Worm (Caenorhabditis elegans) whole organism, L1 larva: ENCODE results near the gene T13C5.2.
A peak's percentile ranks its signal among the peaks of the same experiment; 100 is the strongest.

ENCODE experiments used
- C04F5.9 ChIP-seq: sonication (generic microtip); optimal IDR thresholded peaks from 2 replicates; lab custom pipeline; 2016; ENCODE audit warnings: missing genetic modification characterization, missing compliant biosample characterization
- aha-1 ChIP-seq: fragments of 150-350 bp; optimal IDR thresholded peaks from 2 replicates; lab custom pipeline; 2014; ENCODE audit warnings: missing biosample characterization, missing genetic modification characterization
- alr-1 ChIP-seq: fragments of 200-800 bp; sonication (Bioruptor generic); optimal IDR thresholded peaks from 2 replicates; lab custom pipeline; 2018; ENCODE audit warnings: borderline replicate concordance, mild to moderate bottlenecking, missing genetic modification characterization, missing compliant biosample characterization
- aly-2 ChIP-seq: fragments of 150-350 bp; optimal IDR thresholded peaks from 2 replicates; lab custom pipeline; 2014; ENCODE audit warnings: missing biosample characterization, missing genetic modification characterization
- ceh-88 ChIP-seq: fragments of 200-800 bp; sonication (Bioruptor generic); IDR thresholded peaks from 2 replicates; pipeline ENCODE4 v1.3.6; 2022; ENCODE audit warnings: missing genetic modification characterization, missing compliant biosample characterization
- dpl-1 ChIP-seq, 3 experiments: fragments of 150-350 bp in 2 of 3; sonication (generic microtip) in 1 of 3; optimal IDR thresholded peaks; 2 replicates each; lab custom pipeline; 2014 to 2017; ENCODE audit warnings: missing biosample characterization in 3 of 3, missing genetic modification characterization in 3 of 3, missing genetic modification reagents in 3 of 3
- dsc-1 ChIP-seq: sonication (generic microtip); optimal IDR thresholded peaks from 2 replicates; lab custom pipeline; 2016; ENCODE audit warnings: mild to moderate bottlenecking, missing genetic modification characterization, missing compliant biosample characterization
- elt-2 ChIP-seq: sonication (generic microtip); optimal IDR thresholded peaks from 2 replicates; lab custom pipeline; 2016; ENCODE audit warnings: missing genetic modification characterization, mild to moderate bottlenecking, inconsistent platforms, missing compliant biosample characterization, missing genetic modification reagents
- elt-3 ChIP-seq, 6 experiments: fragments of 150-350 bp in 1 of 6; sonication (generic microtip); optimal IDR thresholded peaks; 2 replicates each; lab custom pipeline; 2017 to 2018; ENCODE audit warnings: missing biosample characterization in 6 of 6, missing genetic modification characterization in 6 of 6, inconsistent platforms in 1 of 6
- ets-5 ChIP-seq: fragments of 200-800 bp; sonication (Bioruptor generic); IDR thresholded peaks from 2 replicates; pipeline ENCODE4 v1.3.6; 2022; ENCODE audit warnings: missing genetic modification characterization, missing compliant biosample characterization
- fkh-10 ChIP-seq: sonication (generic microtip); optimal IDR thresholded peaks from 2 replicates; lab custom pipeline; 2017; ENCODE audit warnings: missing biosample characterization, missing genetic modification reagents, missing genetic modification characterization
- fkh-4 ChIP-seq: sonication (generic microtip); optimal IDR thresholded peaks from 2 replicates; lab custom pipeline; 2016; ENCODE audit warnings: missing compliant biosample characterization, missing genetic modification characterization, borderline replicate concordance
- fkh-8 ChIP-seq: sonication (generic microtip); optimal IDR thresholded peaks from 2 replicates; lab custom pipeline; 2016; ENCODE audit warnings: mild to moderate bottlenecking, missing genetic modification characterization, missing compliant biosample characterization
- fos-1 ChIP-seq: fragments of 150-350 bp; optimal IDR thresholded peaks from 2 replicates; lab custom pipeline; 2014; ENCODE audit warnings: missing biosample characterization, missing genetic modification characterization
- hlh-17 ChIP-seq: fragments of 200-800 bp; sonication (Bioruptor generic); optimal IDR thresholded peaks from 2 replicates; lab custom pipeline; 2018; ENCODE audit warnings: missing genetic modification characterization, mild to moderate bottlenecking, missing compliant biosample characterization, moderate library complexity, borderline replicate concordance
- jun-1 ChIP-seq: fragments of 150-350 bp; optimal IDR thresholded peaks from 2 replicates; lab custom pipeline; 2014; ENCODE audit warnings: missing biosample characterization, missing genetic modification reagents, missing genetic modification characterization
- lin-14 ChIP-seq: fragments of 200-800 bp; sonication (Bioruptor generic); optimal IDR thresholded peaks from 2 replicates; lab custom pipeline; 2018; ENCODE audit warnings: mild to moderate bottlenecking, missing genetic modification characterization, moderate library complexity, missing compliant biosample characterization
- lsy-2 ChIP-seq, 2 experiments: fragments of 150-350 bp; optimal IDR thresholded peaks; 2 replicates each; lab custom pipeline; 2014; ENCODE audit warnings: missing biosample characterization in 2 of 2, missing genetic modification characterization in 2 of 2
- mab-9 ChIP-seq: fragments of 200-800 bp; sonication (Bioruptor generic); IDR thresholded peaks from 2 replicates; pipeline ENCODE4 v1.3.6; 2022; ENCODE audit warnings: missing genetic modification reagents, missing genetic modification characterization, missing compliant biosample characterization
- mef-2 ChIP-seq: fragments of 150-350 bp; optimal IDR thresholded peaks from 2 replicates; lab custom pipeline; 2014; ENCODE audit warnings: missing biosample characterization, missing genetic modification characterization
- mep-1 ChIP-seq: fragments of 150-350 bp; optimal IDR thresholded peaks from 2 replicates; lab custom pipeline; 2014; ENCODE audit warnings: missing biosample characterization, missing genetic modification characterization
- nhr-11 ChIP-seq: fragments of 150-350 bp; optimal IDR thresholded peaks from 2 replicates; lab custom pipeline; 2014; ENCODE audit warnings: missing biosample characterization, missing genetic modification characterization
- nhr-28 ChIP-seq: fragments of 150-350 bp; optimal IDR thresholded peaks from 2 replicates; lab custom pipeline; 2014; ENCODE audit warnings: missing biosample characterization, missing genetic modification characterization
- nhr-47 ChIP-seq: sonication (generic microtip); optimal IDR thresholded peaks from 2 replicates; lab custom pipeline; 2016; ENCODE audit warnings: mild to moderate bottlenecking, missing genetic modification characterization, moderate library complexity, missing compliant biosample characterization
- nhr-71 ChIP-seq: sonication (generic microtip); optimal IDR thresholded peaks from 2 replicates; lab custom pipeline; 2016; ENCODE audit warnings: mild to moderate bottlenecking, missing genetic modification characterization, moderate library complexity, missing compliant biosample characterization
- nhr-77 ChIP-seq: fragments of 150-350 bp; optimal IDR thresholded peaks from 2 replicates; lab custom pipeline; 2014; ENCODE audit warnings: missing biosample characterization, missing genetic modification characterization
- pag-3 ChIP-seq: sonication (generic microtip); optimal IDR thresholded peaks from 2 replicates; lab custom pipeline; 2017; ENCODE audit warnings: missing genetic modification characterization, mild to moderate bottlenecking, missing compliant biosample characterization, antibody characterized with exemption, borderline replicate concordance; ENCODE audit not compliant: insufficient read depth
- pax-3 ChIP-seq: fragments of 200-800 bp; sonication (Bioruptor generic); optimal IDR thresholded peaks from 2 replicates; lab custom pipeline; 2018; ENCODE audit warnings: mild to moderate bottlenecking, missing genetic modification characterization, moderate library complexity, missing compliant biosample characterization
- pqm-1 ChIP-seq: sonication (generic microtip); optimal IDR thresholded peaks from 3 replicates; lab custom pipeline; 2017; ENCODE audit warnings: missing biosample characterization, missing genetic modification characterization
- rnt-1 ChIP-seq: sonication (generic microtip); optimal IDR thresholded peaks from 2 replicates; lab custom pipeline; 2016; ENCODE audit warnings: mild to moderate bottlenecking, missing genetic modification characterization, moderate library complexity, missing compliant biosample characterization
- sox-4 ChIP-seq: sonication (generic microtip); optimal IDR thresholded peaks from 2 replicates; lab custom pipeline; 2016; ENCODE audit warnings: missing genetic modification characterization, missing compliant biosample characterization
- swsn-7 ChIP-seq: sonication (generic microtip); optimal IDR thresholded peaks from 2 replicates; lab custom pipeline; 2016; ENCODE audit warnings: missing genetic modification characterization, missing compliant biosample characterization
- unc-30 ChIP-seq: sonication (generic microtip); optimal IDR thresholded peaks from 2 replicates; lab custom pipeline; 2017; ENCODE audit warnings: missing biosample characterization, missing genetic modification characterization
- unc-86 ChIP-seq: sonication (generic microtip); optimal IDR thresholded peaks from 2 replicates; lab custom pipeline; 2016; ENCODE audit warnings: missing genetic modification characterization, missing compliant biosample characterization
- vab-15 ChIP-seq: sonication (generic microtip); optimal IDR thresholded peaks from 2 replicates; lab custom pipeline; 2017; ENCODE audit warnings: missing genotype, mild to moderate bottlenecking, missing genetic modification characterization, missing compliant biosample characterization
- xbp-1 ChIP-seq: sonication (generic microtip); optimal IDR thresholded peaks from 2 replicates; lab custom pipeline; 2016; ENCODE audit warnings: missing genetic modification characterization, missing compliant biosample characterization
- zip-4 ChIP-seq: fragments of 200-800 bp; sonication (Bioruptor generic); optimal IDR thresholded peaks from 2 replicates; lab custom pipeline; 2018; ENCODE audit warnings: mild to moderate bottlenecking, missing genetic modification characterization, moderate library complexity, missing compliant biosample characterization
- ztf-11 ChIP-seq, 2 experiments: sonication (generic microtip); optimal IDR thresholded peaks; 2 replicates each; lab custom pipeline; 2016 to 2017; ENCODE audit warnings: missing genetic modification characterization in 2 of 2, missing biosample characterization in 1 of 2, missing compliant biosample characterization in 1 of 2

Gene T13C5.2

ce11 chrX:6219892-6220291 is 35.1 kb downstream of the T13C5.2 start (continued):
- no peak for TF ChIP-seq hlh-17 (GFP tag; lab: Kevin White, UChicago)

- TF ChIP-seq ets-5 (GFP tag; lab: Robert Waterston, UW) (no peak), dsc-1 (tag; lab: Kevin White, UChicago) (peak; percentile 96), fkh-4 (tag; lab: Kevin White, UChicago) (peak; percentile 61)
These were observed 36.3 kb downstream of the T13C5.2 start for ce11 chrX:6221097-6221496.

DNA sequence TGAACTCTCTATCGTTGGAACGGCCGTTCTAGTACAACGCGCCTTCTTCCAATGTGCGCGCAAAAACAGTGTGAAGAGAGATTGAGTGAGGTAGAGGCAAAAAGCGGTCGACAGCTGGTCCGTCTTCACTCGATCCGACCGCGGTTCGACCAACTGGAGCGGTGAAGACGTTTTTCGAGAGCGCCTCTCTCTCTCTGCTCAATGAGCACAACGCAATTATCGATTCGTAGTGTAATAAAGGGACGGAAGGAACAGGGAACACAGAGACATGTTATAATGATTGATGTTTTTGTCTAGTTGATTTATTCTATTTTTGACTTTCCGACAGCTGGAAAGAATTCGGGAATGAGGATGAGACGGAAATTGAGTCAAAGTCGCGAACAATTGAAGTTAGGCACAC is 40.0 kb downstream of the T13C5.2 start:
- TF ChIP-seq rnt-1 (tag; lab: Kevin White, UChicago) (peak; percentile 22), mab-9 (no peak), lin-14 (GFP tag; lab: Kevin White, UChicago) (peak; percentile 41), elt-3 (tag; optimal IDR thresholded peaks at IDR 0.05; lab: Kevin White, UChicago) (no peak), C04F5.9 (tag; lab: Kevin White, UChicago) (no peak)

DNA sequence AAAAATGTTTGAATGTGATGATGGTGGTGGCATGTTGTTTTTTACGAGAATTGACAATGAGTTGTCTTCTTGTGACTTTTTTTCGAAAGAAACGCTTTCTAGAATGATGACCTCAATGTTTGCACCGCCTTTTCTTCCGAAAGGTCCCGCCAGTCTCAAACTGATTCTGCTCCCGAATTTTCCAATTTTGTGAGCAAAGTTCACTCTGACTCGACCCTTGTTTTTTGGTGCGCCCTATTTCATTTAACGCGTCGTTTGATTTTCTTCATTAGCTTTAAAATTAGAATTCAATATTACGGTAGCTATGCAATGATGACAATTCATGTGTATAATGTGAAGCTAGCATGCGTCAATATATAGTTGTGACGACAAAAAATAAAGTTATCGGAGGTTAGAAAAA is 45.9 kb downstream of the T13C5.2 start, which contains the start of gene lite-1:
TSS of gene lite-1 (minus strand) at position 101 of the 400 bp plus-strand sequence.
- TF ChIP-seq nhr-11 (tag; lab: Kevin White, UChicago): no peak
- TF ChIP-seq pqm-1 (tag; lab: Kevin White, UChicago): no peak
- no peak for TF ChIP-seq nhr-47 (tag; lab: Kevin White, UChicago)
- no peak for TF ChIP-seq xbp-1 (tag; lab: Kevin White, UChicago)
- no peak for TF ChIP-seq nhr-77
- TF ChIP-seq jun-1 (tag; lab: Kevin White, UChicago): no peak
- TF ChIP-seq nhr-28 (tag; lab: Kevin White, UChicago): no peak
- no peak for TF ChIP-seq swsn-7
- no peak for TF ChIP-seq fos-1 (tag; lab: Kevin White, UChicago)
- no peak for TF ChIP-seq nhr-71 (tag; lab: Kevin White, UChicago)
- TF ChIP-seq mef-2 (tag; lab: Kevin White, UChicago): no peak
- TF ChIP-seq aly-2: no peak
- TF ChIP-seq lsy-2 (tag; optimal IDR thresholded peaks at IDR 0.05; lab: Kevin White, UChicago): no peak
- TF ChIP-seq mep-1 (tag; lab: Kevin White, UChicago): no peak
- TF ChIP-seq ets-5 (GFP tag; lab: Robert Waterston, UW): no peak
- no peak for TF ChIP-seq unc-86
- no peak for TF ChIP-seq aha-1 (tag; lab: Kevin White, UChicago)
- no peak for TF ChIP-seq C04F5.9 (tag; lab: Kevin White, UChicago)
- TF ChIP-seq vab-15: no peak
- no peak for TF ChIP-seq zip-4

DNA sequence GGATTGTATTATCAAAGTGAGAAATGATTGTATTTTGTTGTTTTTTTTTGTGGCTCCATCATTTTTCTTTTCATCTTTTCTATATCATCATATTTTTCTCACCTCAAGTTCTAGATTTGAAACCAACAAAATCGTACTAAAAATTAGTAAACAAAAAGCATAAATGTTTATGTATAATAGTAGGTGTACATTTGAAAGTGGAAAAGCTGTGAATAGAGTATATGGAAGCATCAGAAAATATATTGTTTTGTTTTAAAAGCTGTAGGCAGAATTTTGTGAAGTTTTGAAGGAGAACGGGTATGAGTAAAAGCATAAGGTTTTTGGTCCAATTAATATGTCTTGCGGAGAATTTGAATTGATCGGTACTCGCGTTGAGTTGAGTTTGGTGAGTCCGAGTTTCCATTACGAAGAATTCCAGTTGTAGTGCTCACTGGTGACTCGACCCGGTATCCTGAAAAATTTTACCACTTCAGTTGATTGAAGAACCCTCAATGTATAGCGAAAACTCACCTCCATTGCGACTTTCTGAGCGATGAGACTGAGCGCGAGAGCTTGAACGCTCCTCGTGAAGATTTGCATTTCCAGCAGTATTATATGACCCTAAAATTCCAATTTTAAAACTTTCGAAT is 48.3 kb downstream of the T13C5.2 start, which contains the start of gene C14F11.4:
TSS of gene C14F11.4 (minus strand) at position 51 of the 629 bp plus-strand sequence.
- TF ChIP-seq nhr-71 (tag; lab: Kevin White, UChicago): no peak
- TF ChIP-seq ztf-11 (tag; optimal IDR thresholded peaks at IDR 0.05; lab: Kevin White, UChicago): no peak
- no peak for TF ChIP-seq swsn-7
- no peak for TF ChIP-seq alr-1 (tag; lab: Kevin White, UChicago)
- TF ChIP-seq pag-3 (tag; lab: Kevin White, UChicago): no peak
- TF ChIP-seq elt-3 (tag; optimal IDR thresholded peaks at IDR 0.05; lab: Kevin White, UChicago): no peak
- TF ChIP-seq fkh-10: no peak
- no peak for TF ChIP-seq elt-2 (tag; lab: Kevin White, UChicago)
- no peak for TF ChIP-seq pax-3 (tag; lab: Kevin White, UChicago)
- TF ChIP-seq nhr-11 (tag; lab: Kevin White, UChicago): no peak
- TF ChIP-seq sox-4 (tag; lab: Kevin White, UChicago): no peak
- no peak for TF ChIP-seq hlh-17 (GFP tag; lab: Kevin White, UChicago)
- TF ChIP-seq dpl-1 (GFP tag; optimal IDR thresholded peaks at IDR 0.05; lab: Kevin White, UChicago): no peak
- no peak for TF ChIP-seq fkh-8 (tag; lab: Kevin White, UChicago)
- TF ChIP-seq unc-30: no peak
- TF ChIP-seq mab-9: no peak
- no peak for TF ChIP-seq ceh-88 (GFP tag; lab: Robert Waterston, UW)
